Fruit fly (Drosophila melanogaster) whole organism, embryonic: ENCODE results near the gene mus101.

ENCODE experiments used
- CG12155 ChIP-seq: fragments of 200-800 bp; sonication (Bioruptor generic); optimal IDR thresholded peaks from 3 replicates; lab custom pipeline; 2016; ENCODE audit warnings: missing biosample characterization, missing genetic modification characterization
- CG1233 ChIP-seq: fragments of 200-800 bp; sonication (Bioruptor generic); optimal IDR thresholded peaks from 4 replicates; lab custom pipeline; 2018; ENCODE audit warnings: missing biosample characterization, mild to moderate bottlenecking, missing genetic modification characterization
- CG13424 ChIP-seq: fragments of 200-800 bp; sonication (Bioruptor generic); optimal IDR thresholded peaks from 2 replicates; lab custom pipeline; 2019; ENCODE audit warnings: missing biosample characterization, mild to moderate bottlenecking, missing genetic modification characterization, moderate library complexity
- CG1602 ChIP-seq: fragments of 200-800 bp; sonication (Bioruptor generic); optimal IDR thresholded peaks from 3 replicates; lab custom pipeline; 2016; ENCODE audit warnings: missing biosample characterization, missing genetic modification characterization
- CG16779 ChIP-seq: fragments of 200-800 bp; sonication (Bioruptor generic); IDR thresholded peaks from 2 replicates; pipeline ENCODE4 v1.3.6; 2022; ENCODE audit warnings: missing biosample characterization, missing genetic modification characterization
- CG1792 ChIP-seq: fragments of 200-800 bp; sonication (Bioruptor generic); optimal IDR thresholded peaks from 2 replicates; lab custom pipeline; 2016; ENCODE audit warnings: missing biosample characterization, missing genetic modification characterization
- CG18599 ChIP-seq: fragments of 200-800 bp; sonication (Bioruptor generic); optimal IDR thresholded peaks from 3 replicates; lab custom pipeline; 2017; ENCODE audit warnings: missing biosample characterization, missing genetic modification characterization, mild to moderate bottlenecking, moderate library complexity, missing genetic modification reagents
- CG2116 ChIP-seq: fragments of 200-800 bp; sonication (Bioruptor generic); optimal IDR thresholded peaks from 3 replicates; lab custom pipeline; 2018; ENCODE audit warnings: missing biosample characterization, mild to moderate bottlenecking, missing genetic modification characterization
- CG2129 ChIP-seq: fragments of 200-800 bp; sonication (Bioruptor generic); IDR thresholded peaks from 2 replicates; pipeline ENCODE4 v1.3.6; 2022; ENCODE audit warnings: missing biosample characterization, missing genetic modification characterization; ENCODE audit not compliant: partially characterized antibody
- CG2875 ChIP-seq: fragments of 200-800 bp; sonication (Bioruptor generic); optimal IDR thresholded peaks from 2 replicates; lab custom pipeline; 2017; ENCODE audit warnings: missing biosample characterization, mild to moderate bottlenecking, missing genetic modification characterization, missing genetic modification reagents
- CG3163 ChIP-seq: fragments of 200-800 bp; sonication (Bioruptor generic); optimal IDR thresholded peaks from 3 replicates; lab custom pipeline; 2016; ENCODE audit warnings: missing biosample characterization, missing genetic modification characterization
- CG34422 ChIP-seq: fragments of 200-800 bp; sonication (Bioruptor generic); IDR thresholded peaks from 3 replicates; pipeline ENCODE4 v1.3.6; 2022; ENCODE audit warnings: missing biosample characterization, missing genetic modification characterization
- CG42726 ChIP-seq: fragments of 200-800 bp; sonication (Bioruptor generic); IDR thresholded peaks from 2 replicates; pipeline ENCODE4 v1.3.6; 2022; ENCODE audit warnings: missing biosample characterization, missing genetic modification characterization; ENCODE audit not compliant: partially characterized antibody
- CG4404 ChIP-seq: fragments of 200-800 bp; sonication (Bioruptor generic); IDR thresholded peaks from 2 replicates; pipeline ENCODE4 v1.3.6; 2022; ENCODE audit warnings: missing biosample characterization, missing genetic modification characterization
- CG4617 ChIP-seq: fragments of 200-800 bp; sonication (Bioruptor generic); optimal IDR thresholded peaks from 3 replicates; lab custom pipeline; 2016; ENCODE audit warnings: missing biosample characterization, missing genetic modification characterization, borderline replicate concordance
- CG8281 ChIP-seq: fragments of 200-800 bp; sonication (Bioruptor generic); optimal IDR thresholded peaks from 2 replicates; lab custom pipeline; 2018; ENCODE audit warnings: missing biosample characterization, mild to moderate bottlenecking, missing genetic modification characterization, moderate library complexity
- CG9797 ChIP-seq: fragments of 200-800 bp; sonication (Bioruptor generic); optimal IDR thresholded peaks from 3 replicates; lab custom pipeline; 2018; ENCODE audit warnings: missing biosample characterization, mild to moderate bottlenecking, missing genetic modification characterization
- Dfd ChIP-seq, 2 experiments: fragments of >200 bp; optimal IDR thresholded peaks; 2 replicates each; lab custom pipeline; 2017; ENCODE audit warnings: missing biosample characterization in 2 of 2, missing genetic modification characterization in 2 of 2
- Dip2 ChIP-seq: fragments of 200-800 bp; sonication (Bioruptor generic); IDR thresholded peaks from 2 replicates; pipeline ENCODE4 v1.3.6; 2022; ENCODE audit warnings: missing biosample characterization, missing genetic modification characterization
- Dll ChIP-seq: fragments of 200-800 bp; sonication (Bioruptor generic); IDR thresholded peaks from 4 replicates; pipeline ENCODE4 v1.3.6; 2022; ENCODE audit warnings: missing biosample characterization, missing genetic modification characterization; ENCODE audit not compliant: partially characterized antibody
- Doc3 ChIP-seq: fragments of 200-800 bp; sonication (Bioruptor generic); IDR thresholded peaks from 3 replicates; pipeline ENCODE4 v1.3.6; 2022; ENCODE audit warnings: missing biosample characterization, missing genetic modification characterization; ENCODE audit not compliant: partially characterized antibody
- Ets97D ChIP-seq: fragments of 200-800 bp; sonication (Bioruptor generic); optimal IDR thresholded peaks from 3 replicates; lab custom pipeline; 2016; ENCODE audit warnings: missing biosample characterization, missing genetic modification characterization
- Fer2 ChIP-seq: fragments of 200-800 bp; sonication (Bioruptor generic); optimal IDR thresholded peaks from 2 replicates; lab custom pipeline; 2018; ENCODE audit warnings: missing biosample characterization, mild to moderate bottlenecking, missing genetic modification characterization, moderate library complexity
- HLH3B ChIP-seq: fragments of 200-800 bp; sonication (Bioruptor generic); IDR thresholded peaks from 2 replicates; pipeline ENCODE4 v1.3.6; 2022; ENCODE audit warnings: missing biosample characterization, missing genetic modification characterization
- HLH4C ChIP-seq: fragments of 200-800 bp; sonication (Bioruptor generic); IDR thresholded peaks from 3 replicates; pipeline ENCODE4 v1.3.6; 2022; ENCODE audit warnings: missing biosample characterization, missing genetic modification characterization; ENCODE audit not compliant: partially characterized antibody
- HmgD ChIP-seq: fragments of 200-800 bp; sonication (Bioruptor generic); optimal IDR thresholded peaks from 3 replicates; lab custom pipeline; 2016; ENCODE audit warnings: missing biosample characterization, missing genetic modification characterization
- Hmx ChIP-seq: fragments of 200-800 bp; sonication (Bioruptor generic); optimal IDR thresholded peaks from 2 replicates; lab custom pipeline; 2016; ENCODE audit warnings: missing biosample characterization, missing genetic modification characterization
- Mad ChIP-seq: fragments of 200-800 bp; sonication (Bioruptor generic); optimal IDR thresholded peaks from 2 replicates; lab custom pipeline; 2016; ENCODE audit warnings: missing biosample characterization, missing genetic modification characterization
- Meics ChIP-seq: fragments of 200-800 bp; sonication (Bioruptor generic); optimal IDR thresholded peaks from 2 replicates; lab custom pipeline; 2017; ENCODE audit warnings: missing biosample characterization, mild to moderate bottlenecking, missing genetic modification characterization
- Poxn ChIP-seq: fragments of 200-800 bp; sonication (Bioruptor generic); IDR thresholded peaks from 2 replicates; pipeline ENCODE4 v1.3.6; 2022; ENCODE audit warnings: missing biosample characterization, missing genetic modification characterization
- YL-1 ChIP-seq: fragments of 200-800 bp; sonication (Bioruptor generic); optimal IDR thresholded peaks from 3 replicates; lab custom pipeline; 2017; ENCODE audit warnings: missing biosample characterization, mild to moderate bottlenecking, missing genetic modification characterization
- ato ChIP-seq: fragments of 200-800 bp; sonication (Bioruptor generic); IDR thresholded peaks from 2 replicates; pipeline ENCODE4 v1.3.6; 2022; ENCODE audit warnings: missing biosample characterization, missing genetic modification characterization; ENCODE audit not compliant: partially characterized antibody
- bbx ChIP-seq: fragments of 200-800 bp; sonication (Bioruptor generic); IDR thresholded peaks from 2 replicates; pipeline ENCODE4 v1.3.6; 2022; ENCODE audit warnings: missing biosample characterization, missing genetic modification characterization; ENCODE audit not compliant: partially characterized antibody
- bcd ChIP-seq: fragments of 200-800 bp; sonication (Bioruptor generic); optimal IDR thresholded peaks from 2 replicates; lab custom pipeline; 2017; ENCODE audit warnings: missing biosample characterization, mild to moderate bottlenecking, missing genetic modification characterization
- chm ChIP-seq: fragments of 200-800 bp; sonication (Bioruptor generic); IDR thresholded peaks from 2 replicates; pipeline ENCODE4 v1.3.6; 2022; ENCODE audit warnings: missing biosample characterization, missing genetic modification characterization
- dati ChIP-seq: fragments of 200-800 bp; sonication (Bioruptor generic); IDR thresholded peaks from 2 replicates; pipeline ENCODE4 v1.3.6; 2022; ENCODE audit warnings: missing biosample characterization, missing genetic modification characterization
- dmrt99B ChIP-seq: fragments of 200-800 bp; sonication (Bioruptor generic); optimal IDR thresholded peaks from 2 replicates; lab custom pipeline; 2018; ENCODE audit warnings: missing biosample characterization, mild to moderate bottlenecking, missing genetic modification characterization, moderate library complexity
- ftz-f1 ChIP-seq: fragments of 200-800 bp; sonication (Bioruptor generic); optimal IDR thresholded peaks from 2 replicates; lab custom pipeline; 2016; ENCODE audit warnings: missing biosample characterization, missing genetic modification characterization
- fu2 ChIP-seq: fragments of 200-800 bp; sonication (Bioruptor generic); optimal IDR thresholded peaks from 2 replicates; lab custom pipeline; 2016; ENCODE audit warnings: missing biosample characterization, missing genetic modification characterization
- gcm2 ChIP-seq: fragments of 200-800 bp; sonication (Bioruptor generic); optimal IDR thresholded peaks from 2 replicates; lab custom pipeline; 2016; ENCODE audit warnings: missing biosample characterization, missing genetic modification characterization
- kah ChIP-seq: fragments of 200-800 bp; sonication (Bioruptor generic); optimal IDR thresholded peaks from 2 replicates; lab custom pipeline; 2018; ENCODE audit warnings: missing biosample characterization, mild to moderate bottlenecking, missing genetic modification characterization
- lab ChIP-seq: fragments of 200-800 bp; sonication (Bioruptor generic); optimal IDR thresholded peaks from 3 replicates; lab custom pipeline; 2017; ENCODE audit warnings: missing biosample characterization, missing genetic modification characterization, mild to moderate bottlenecking, moderate library complexity, missing genetic modification reagents
- lola ChIP-seq, 3 experiments: fragments of >200 bp in 2 of 3; fragments of 200-800 bp in 1 of 3; sonication (Bioruptor generic) in 1 of 3; optimal IDR thresholded peaks; 2 replicates each; lab custom pipeline; 2017 to 2019; ENCODE audit warnings: missing biosample characterization in 3 of 3, missing genetic modification characterization in 3 of 3, mild to moderate bottlenecking in 1 of 3, moderate library complexity in 1 of 3
- mld ChIP-seq: fragments of 200-800 bp; sonication (Bioruptor generic); IDR thresholded peaks from 3 replicates; pipeline ENCODE4 v1.3.6; 2022; ENCODE audit warnings: missing biosample characterization, missing genetic modification characterization; ENCODE audit not compliant: partially characterized antibody
- row ChIP-seq: fragments of 200-800 bp; sonication (Bioruptor generic); IDR thresholded peaks from 3 replicates; pipeline ENCODE4 v1.3.6; 2022; ENCODE audit warnings: missing biosample characterization, missing genetic modification characterization
- sd ChIP-seq: fragments of 200-800 bp; sonication (Bioruptor generic); optimal IDR thresholded peaks from 3 replicates; lab custom pipeline; 2018; ENCODE audit warnings: missing biosample characterization, mild to moderate bottlenecking, missing genetic modification characterization, moderate library complexity
- sens ChIP-seq: fragments of 200-800 bp; sonication (Bioruptor generic); peaks from one replicate; lab custom pipeline; 2016; ENCODE audit warnings: missing biosample characterization, missing genetic modification characterization
- sob ChIP-seq: fragments of 200-800 bp; sonication (Bioruptor generic); IDR thresholded peaks from 2 replicates; pipeline ENCODE4 v1.3.6; 2022; ENCODE audit warnings: missing biosample characterization, missing genetic modification characterization
- ssp ChIP-seq: fragments of 200-800 bp; sonication (Bioruptor generic); IDR thresholded peaks from 2 replicates; pipeline ENCODE4 v1.3.6; 2022; ENCODE audit warnings: missing biosample characterization, missing genetic modification characterization
- unc-4 ChIP-seq: fragments of 200-800 bp; sonication (Bioruptor generic); IDR thresholded peaks from 2 replicates; pipeline ENCODE4 v1.3.6; 2022; ENCODE audit warnings: missing biosample characterization, missing genetic modification characterization; ENCODE audit not compliant: partially characterized antibody
- vnd ChIP-seq: fragments of 200-800 bp; sonication (Bioruptor generic); IDR thresholded peaks from 3 replicates; pipeline ENCODE4 v1.3.6; 2022; ENCODE audit warnings: missing biosample characterization, missing genetic modification characterization; ENCODE audit not compliant: partially characterized antibody

The mus101 gene

DNA sequence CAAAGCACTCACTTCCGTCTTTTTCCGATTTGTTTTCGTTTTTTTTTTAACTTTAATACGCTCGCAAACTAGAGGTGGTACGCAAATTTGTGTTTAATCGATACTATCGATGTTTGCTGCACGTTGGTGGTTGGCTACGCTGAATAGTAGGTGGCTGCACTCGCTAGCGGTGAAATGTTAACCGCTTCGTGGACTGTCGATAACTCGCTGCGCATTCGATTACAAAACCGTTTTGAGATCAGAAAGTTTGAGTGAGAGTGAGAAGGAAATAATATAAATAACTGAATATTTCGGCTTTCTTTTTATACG, 14.1 kb downstream of the mus101 start, which contains the start of gene g (continued):
- TF ChIP-seq HLH4C (GFP tag; lab: Robert Waterston, UW) (peak; percentile 84), ssp (peak; percentile 22; the same call in 1 of the 2 replicates), Dfd (GFP tag; optimal IDR thresholded peaks at IDR 0.05; lab: Kevin White, UChicago) (no peak), CG42726 (GFP tag; lab: Robert Waterston, UW) (peak; percentile 88), fu2 (GFP tag; lab: Kevin White, UChicago) (no peak), CG1792 (GFP tag; lab: Kevin White, UChicago) (no peak), mld (peak; percentile 82; the same call in 2 of the 3 replicates), Meics (no peak), Dip2 (GFP tag; lab: Robert Waterston, UW) (no peak), CG1602 (GFP tag; lab: Kevin White, UChicago) (no peak), CG34422 (GFP tag; lab: Robert Waterston, UW) (no peak), CG2129 (GFP tag; lab: Robert Waterston, UW) (peak; percentile 74), vnd (GFP tag; lab: Robert Waterston, UW) (peak; percentile 77), CG18599 (GFP tag; lab: Kevin White, UChicago) (no peak), CG4617 (GFP tag; lab: Kevin White, UChicago) (no peak), CG16779 (GFP tag; lab: Robert Waterston, UW) (no peak), Mad (GFP tag; lab: Kevin White, UChicago) (peak; percentile 1), CG4404 (no peak), gcm2 (GFP tag; lab: Kevin White, UChicago) (no peak), bbx (GFP tag; lab: Robert Waterston, UW) (peak; percentile 88), unc-4 (GFP tag; lab: Robert Waterston, UW) (peak; percentile 84), CG2116 (GFP tag; lab: Kevin White, UChicago) (peak; percentile 65), ato (GFP tag; lab: Robert Waterston, UW) (peak; percentile 86), CG3163 (GFP tag; lab: Kevin White, UChicago) (no peak), Ets97D (GFP tag; lab: Kevin White, UChicago) (peak; percentile 83), row (GFP tag; lab: Robert Waterston, UW) (no peak), dati (GFP tag; lab: Robert Waterston, UW) (no peak), CG13424 (tag; lab: Kevin White, UChicago) (no peak), bcd (no peak), Fer2 (tag; lab: Kevin White, UChicago) (no peak), CG1233 (GFP tag; lab: Kevin White, UChicago) (no peak), ftz-f1 (GFP tag; lab: Kevin White, UChicago) (no peak), sob (GFP tag; lab: Robert Waterston, UW) (0 out of 2 replicates have a peak, but pooled peaks have one; percentile 6), Hmx (GFP tag; lab: Kevin White, UChicago) (no peak), CG9797 (GFP tag; lab: Kevin White, UChicago) (peak; percentile 26), HmgD (GFP tag; lab: Kevin White, UChicago) (no peak), lola (GFP tag; optimal IDR thresholded peaks at IDR 0.05; lab: Kevin White, UChicago) (no peak), HLH3B (GFP tag; lab: Robert Waterston, UW) (no peak), YL-1 (GFP tag; lab: Kevin White, UChicago) (no peak), Doc3 (GFP tag; lab: Robert Waterston, UW) (peak; percentile 76), sd (tag; lab: Kevin White, UChicago) (no peak), CG2875 (no peak), chm (no peak), CG8281 (tag; lab: Kevin White, UChicago) (no peak), Dll (GFP tag; lab: Robert Waterston, UW) (peak; percentile 82), dmrt99B (no peak), lab (no peak), Poxn (no peak), sens (GFP tag; lab: Kevin White, UChicago) (peak; percentile 50), kah (GFP tag; lab: Kevin White, UChicago) (no peak), CG12155 (no peak)
